Worm (Caenorhabditis elegans) whole organism, late embryonic: Measurements from ENCODE around the gene idpp-13.
A peak's percentile ranks its signal among the peaks of the same experiment; 100 is the strongest.

Source experiments
- C08G9.2 ChIP-seq: sonication (generic microtip); optimal IDR thresholded peaks from 2 replicates; lab custom pipeline; 2016; ENCODE audit warnings: mild to moderate bottlenecking, missing genetic modification characterization, moderate library complexity, missing compliant biosample characterization
- C38D4.7 ChIP-seq: fragments of 200-800 bp; sonication (Bioruptor generic); optimal IDR thresholded peaks from 2 replicates; lab custom pipeline; 2018; ENCODE audit warnings: mild to moderate bottlenecking, missing genetic modification characterization, moderate library complexity, missing compliant biosample characterization
- K02D7.2 ChIP-seq: sonication (generic microtip); optimal IDR thresholded peaks from 2 replicates; lab custom pipeline; 2017; ENCODE audit warnings: mild to moderate bottlenecking, missing genetic modification characterization, missing compliant biosample characterization
- T23F11.4 ChIP-seq: fragments of 200-800 bp; sonication (Bioruptor generic); optimal IDR thresholded peaks from 2 replicates; lab custom pipeline; 2018; ENCODE audit warnings: mild to moderate bottlenecking, missing genetic modification characterization, missing compliant biosample characterization
- ahr-1 ChIP-seq: sonication (generic microtip); optimal IDR thresholded peaks from 2 replicates; lab custom pipeline; 2016; ENCODE audit warnings: missing genetic modification characterization, missing compliant biosample characterization
- ceh-14 ChIP-seq: sonication (generic microtip); optimal IDR thresholded peaks from 2 replicates; lab custom pipeline; 2016; ENCODE audit warnings: missing genotype, missing genetic modification characterization, missing compliant biosample characterization
- ceh-19 ChIP-seq: fragments of 200-800 bp; sonication (Bioruptor generic); optimal IDR thresholded peaks from 2 replicates; lab custom pipeline; 2018; ENCODE audit warnings: mild to moderate bottlenecking, missing genetic modification characterization, missing compliant biosample characterization
- ceh-24 ChIP-seq: sonication (generic microtip); optimal IDR thresholded peaks from 2 replicates; lab custom pipeline; 2016; ENCODE audit warnings: mild to moderate bottlenecking, missing genetic modification characterization, missing compliant biosample characterization
- ceh-30 ChIP-seq: fragments of 150-350 bp; optimal IDR thresholded peaks from 2 replicates; lab custom pipeline; 2014; ENCODE audit warnings: missing biosample characterization, missing genetic modification characterization
- ceh-45 ChIP-seq: fragments of 200-800 bp; sonication (Bioruptor generic); IDR thresholded peaks from 2 replicates; pipeline ENCODE4 v1.3.6; 2022; ENCODE audit warnings: missing genetic modification reagents, missing genetic modification characterization, missing compliant biosample characterization
- ceh-48 ChIP-seq: sonication (generic microtip); optimal IDR thresholded peaks from 2 replicates; lab custom pipeline; 2016; ENCODE audit warnings: missing genetic modification characterization, inconsistent platforms, missing compliant biosample characterization
- ceh-6 ChIP-seq: fragments of 200-800 bp; sonication (Bioruptor generic); optimal IDR thresholded peaks from 2 replicates; lab custom pipeline; 2018; ENCODE audit warnings: mild to moderate bottlenecking, missing genetic modification characterization, missing compliant biosample characterization
- che-1 ChIP-seq: sonication (generic microtip); optimal IDR thresholded peaks from 2 replicates; lab custom pipeline; 2016; ENCODE audit warnings: mild to moderate bottlenecking, missing genetic modification characterization, missing compliant biosample characterization
- dmd-4 ChIP-seq: sonication (generic microtip); optimal IDR thresholded peaks from 2 replicates; lab custom pipeline; 2016; ENCODE audit warnings: borderline replicate concordance, missing genetic modification characterization, missing compliant biosample characterization
- dve-1 ChIP-seq: sonication (generic microtip); optimal IDR thresholded peaks from 2 replicates; lab custom pipeline; 2017; ENCODE audit warnings: antibody characterized with exemption, mild to moderate bottlenecking, missing genetic modification characterization, missing compliant biosample characterization
- hlh-13 ChIP-seq: fragments of 200-800 bp; sonication (Bioruptor generic); optimal IDR thresholded peaks from 2 replicates; lab custom pipeline; 2018; ENCODE audit warnings: mild to moderate bottlenecking, missing genetic modification characterization, missing compliant biosample characterization
- hlh-15 ChIP-seq: sonication (generic microtip); optimal IDR thresholded peaks from 2 replicates; lab custom pipeline; 2016; ENCODE audit warnings: missing genetic modification characterization, missing compliant biosample characterization
- lin-11 ChIP-seq: fragments of 200-800 bp; sonication (Bioruptor generic); optimal IDR thresholded peaks from 2 replicates; lab custom pipeline; 2018; ENCODE audit warnings: mild to moderate bottlenecking, missing genetic modification characterization, missing compliant biosample characterization
- madf-2 ChIP-seq: sonication (generic microtip); optimal IDR thresholded peaks from 2 replicates; lab custom pipeline; 2017; ENCODE audit warnings: missing genetic modification characterization, missing compliant biosample characterization
- nfya-1 ChIP-seq: sonication (generic microtip); optimal IDR thresholded peaks from 2 replicates; lab custom pipeline; 2017; ENCODE audit warnings: missing genetic modification characterization, mild to moderate bottlenecking, missing compliant biosample characterization, antibody characterized with exemption, moderate library complexity
- nhr-11 ChIP-seq: fragments of 150-350 bp; optimal IDR thresholded peaks from 2 replicates; lab custom pipeline; 2014; ENCODE audit warnings: missing biosample characterization, missing genetic modification characterization
- pat-9 ChIP-seq: fragments of 200-800 bp; sonication (Bioruptor generic); optimal IDR thresholded peaks from 2 replicates; lab custom pipeline; 2018; ENCODE audit warnings: mild to moderate bottlenecking, missing genetic modification characterization, moderate library complexity, missing compliant biosample characterization
- pax-1 ChIP-seq: fragments of 150-350 bp; optimal IDR thresholded peaks from 2 replicates; lab custom pipeline; 2014; ENCODE audit warnings: missing biosample characterization, missing genetic modification characterization
- pqm-1 ChIP-seq: sonication (generic microtip); optimal IDR thresholded peaks from 2 replicates; lab custom pipeline; 2016; ENCODE audit warnings: missing genetic modification characterization, missing compliant biosample characterization
- ref-2 ChIP-seq: sonication (generic microtip); optimal IDR thresholded peaks from 2 replicates; lab custom pipeline; 2016; ENCODE audit warnings: missing genetic modification characterization, missing compliant biosample characterization
- rnt-1 ChIP-seq: sonication (generic microtip); optimal IDR thresholded peaks from 2 replicates; lab custom pipeline; 2016; ENCODE audit warnings: missing genetic modification characterization, missing compliant biosample characterization
- sdc-2 ChIP-seq: sonication (generic microtip); optimal IDR thresholded peaks from 2 replicates; lab custom pipeline; 2016; ENCODE audit warnings: missing genotype, missing genetic modification characterization, missing compliant biosample characterization
- sox-4 ChIP-seq: sonication (generic microtip); optimal IDR thresholded peaks from 2 replicates; lab custom pipeline; 2017; ENCODE audit warnings: mild to moderate bottlenecking, missing genetic modification characterization, inconsistent platforms, missing compliant biosample characterization
- syd-9 ChIP-seq: sonication (generic microtip); optimal IDR thresholded peaks from 2 replicates; lab custom pipeline; 2016; ENCODE audit warnings: mild to moderate bottlenecking, missing genetic modification characterization, moderate library complexity, missing compliant biosample characterization
- tbx-2 ChIP-seq: sonication (generic microtip); optimal IDR thresholded peaks from 2 replicates; lab custom pipeline; 2016; ENCODE audit warnings: missing genetic modification characterization, missing compliant biosample characterization
- unc-55 ChIP-seq: sonication (generic microtip); optimal IDR thresholded peaks from 2 replicates; lab custom pipeline; 2017; ENCODE audit warnings: missing biosample characterization, missing genetic modification reagents, missing genetic modification characterization
- unc-86 ChIP-seq: sonication (generic microtip); optimal IDR thresholded peaks from 2 replicates; lab custom pipeline; 2016; ENCODE audit warnings: missing genetic modification characterization, missing compliant biosample characterization

Gene idpp-13

DNA sequence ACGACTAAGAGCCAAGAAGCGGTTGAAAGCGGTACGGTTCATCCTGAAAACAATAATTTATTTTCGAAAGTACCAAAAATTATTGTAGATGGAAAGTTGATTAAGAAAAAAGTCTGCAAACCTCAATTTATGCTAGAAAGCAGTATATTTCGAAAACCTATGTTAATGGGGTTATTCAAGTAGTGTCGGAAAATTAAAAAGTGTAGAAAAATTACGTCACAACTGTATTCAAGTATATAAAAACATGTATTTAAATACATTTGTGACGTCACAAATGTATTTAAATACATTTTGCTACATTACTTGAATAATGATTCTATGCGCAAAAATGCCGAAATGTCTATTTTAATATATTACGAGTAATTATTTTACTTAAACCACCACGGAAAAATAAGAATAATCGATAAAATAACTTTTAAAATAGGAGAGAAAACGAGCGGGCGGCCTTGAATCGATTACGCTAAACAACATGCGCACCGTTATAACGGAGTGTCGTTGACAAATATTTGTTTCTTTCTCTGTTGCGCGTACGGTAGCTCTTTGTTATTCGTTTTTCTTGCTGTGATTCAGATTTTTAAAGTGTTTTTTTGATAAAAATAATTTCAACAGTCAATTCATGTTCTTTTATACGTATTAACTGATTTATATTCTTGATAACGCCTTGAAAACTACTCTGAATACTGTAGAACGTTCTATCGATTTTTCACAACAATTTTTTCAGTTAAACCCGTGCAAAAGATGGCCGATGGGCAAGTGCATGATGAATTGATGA is 6.1 kb downstream of the idpp-13 start, which contains the start of the genes F23H11.5 and bra-2:
Gene F23H11.5 (minus strand): TSS at position 51 of the 772 bp plus-strand sequence.
Gene bra-2 (plus strand): TSS at position 722 of the 772 bp plus-strand sequence.
- TF ChIP-seq ceh-14 = no peak
- TF ChIP-seq ceh-48 (tag; lab: Kevin White, UChicago) = peak; percentile 57

DNA sequence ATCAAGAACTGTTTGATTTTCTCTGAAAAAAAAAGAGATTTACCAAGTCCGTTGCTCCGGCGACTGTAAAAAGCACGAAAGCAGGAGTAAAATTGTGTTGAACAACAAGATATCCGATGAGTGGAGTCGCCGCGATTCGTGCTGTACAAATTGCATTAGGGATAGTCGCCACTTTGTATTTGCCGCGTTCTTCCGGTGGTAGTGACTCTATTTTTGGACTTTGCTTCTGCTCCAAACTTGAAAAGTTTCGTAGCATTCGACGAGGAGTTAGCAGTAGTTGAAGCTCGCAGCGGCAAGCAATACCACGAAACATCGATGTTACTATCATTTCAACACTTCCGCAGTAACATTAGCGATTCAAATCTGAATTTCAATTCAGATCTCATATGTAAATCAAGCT is 7.3 kb downstream of the idpp-13 start, which contains the start of gene crls-1:
Gene crls-1 (minus strand): TSS at position 363 of the 400 bp plus-strand sequence.
- TF ChIP-seq rnt-1 (tag; lab: Kevin White, UChicago) (no peak), K02D7.2 (tag; lab: Kevin White, UChicago) (no peak), pqm-1 (tag; lab: Kevin White, UChicago) (no peak), nhr-11 (tag; lab: Kevin White, UChicago) (no peak), syd-9 (tag; lab: Kevin White, UChicago) (no peak), ceh-30 (tag; lab: Kevin White, UChicago) (no peak), C08G9.2 (tag; lab: Kevin White, UChicago) (no peak), hlh-15 (tag; lab: Kevin White, UChicago) (no peak), T23F11.4 (no peak), ceh-24 (tag; lab: Kevin White, UChicago) (no peak), sox-4 (tag; lab: Kevin White, UChicago) (no peak), pax-1 (no peak), hlh-13 (GFP tag; lab: Kevin White, UChicago) (no peak), nfya-1 (no peak), unc-55 (GFP tag; lab: Kevin White, UChicago) (no peak)

DNA sequence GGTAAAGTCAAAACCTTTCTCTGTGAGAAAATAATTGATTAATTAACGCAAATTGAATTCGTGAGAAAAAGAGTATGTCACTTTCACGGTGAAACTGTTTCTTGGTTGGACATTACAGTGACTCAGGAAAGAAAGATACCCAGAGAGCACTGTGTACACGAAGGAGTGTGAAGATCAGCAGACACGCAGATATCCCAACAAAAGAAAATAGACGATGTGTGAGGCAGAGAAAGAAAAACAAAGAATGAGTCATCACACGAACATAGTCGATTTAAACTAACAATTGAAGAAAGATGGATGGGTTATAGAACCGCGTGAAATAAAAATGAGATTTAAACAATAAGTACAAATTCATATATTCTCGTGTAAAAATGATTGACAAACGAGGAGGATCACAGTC is 8.8 kb downstream of the idpp-13 start:
- TF ChIP-seq nfya-1 (peak; percentile 30), ahr-1 (no peak), tbx-2 (tag; lab: Kevin White, UChicago) (no peak), che-1 (tag; lab: Kevin White, UChicago) (no peak)

ce11 chrIII:907311-907710 is 9.5 kb downstream of the idpp-13 start, which contains the start of gene F23H11.4:
F23H11.4 (minus strand) TSS chrIII:907539.
- no peak for TF ChIP-seq pax-1
- no peak for TF ChIP-seq pat-9 (tag; lab: Kevin White, UChicago)

- TF ChIP-seq sdc-2 (no peak), C08G9.2 (tag; lab: Kevin White, UChicago) (no peak), madf-2 (no peak), unc-86 (tag; lab: Kevin White, UChicago) (no peak), ceh-19 (GFP tag; lab: Kevin White, UChicago) (no peak), ref-2 (tag; lab: Kevin White, UChicago) (no peak), nfya-1 (no peak), nhr-11 (tag; lab: Kevin White, UChicago) (no peak), dmd-4 (tag; lab: Kevin White, UChicago) (no peak)
Observed at ce11 chrIII:901600-902250, 15.1 kb downstream of the idpp-13 start.

- TF ChIP-seq ceh-6 (no peak), sox-4 (tag; lab: Kevin White, UChicago) (no peak), ceh-45 (GFP tag; lab: Robert Waterston, UW) (no peak), C38D4.7 (GFP tag; lab: Kevin White, UChicago) (no peak), dve-1 (tag; lab: Kevin White, UChicago) (no peak), lin-11 (tag; lab: Kevin White, UChicago) (no peak)
Observed at ce11 chrIII:901148-901547, 15.6 kb downstream of the idpp-13 start, which contains the start of gene sucl-2. sucl-2 (minus strand) TSS chrIII:901412.
